Fruit fly (Drosophila melanogaster) whole organism, embryonic: Measurements from ENCODE around the gene fiz.
A peak's percentile ranks its signal among the peaks of the same experiment; 100 is the strongest.

Source experiments
- Bgb ChIP-seq: fragments of 200-800 bp; sonication (Bioruptor generic); IDR thresholded peaks from 2 replicates; pipeline ENCODE4 v1.3.6; 2022; ENCODE audit warnings: missing biosample characterization, missing genetic modification characterization; ENCODE audit not compliant: partially characterized antibody
- CG10267 ChIP-seq: fragments of 200-800 bp; sonication (Bioruptor generic); optimal IDR thresholded peaks from 2 replicates; lab custom pipeline; 2018; ENCODE audit warnings: missing biosample characterization, mild to moderate bottlenecking, missing genetic modification characterization, moderate library complexity
- CG11560 ChIP-seq: fragments of 200-800 bp; sonication (Bioruptor generic); IDR thresholded peaks from 3 replicates; pipeline ENCODE4 v1.3.6; 2022; ENCODE audit warnings: missing biosample characterization, missing genetic modification characterization
- CG11723 ChIP-seq: fragments of 200-800 bp; sonication (Bioruptor generic); optimal IDR thresholded peaks from 2 replicates; lab custom pipeline; 2017; ENCODE audit warnings: missing biosample characterization, mild to moderate bottlenecking, missing genetic modification characterization
- CG12744 ChIP-seq: fragments of 200-800 bp; sonication (Bioruptor generic); optimal IDR thresholded peaks from 2 replicates; lab custom pipeline; 2016; ENCODE audit warnings: missing biosample characterization, missing genetic modification characterization
- CG13775 ChIP-seq: fragments of 200-800 bp; sonication (Bioruptor generic); optimal IDR thresholded peaks from 3 replicates; lab custom pipeline; 2017; ENCODE audit warnings: missing biosample characterization, mild to moderate bottlenecking, missing genetic modification characterization
- CG14710 ChIP-seq: fragments of 200-800 bp; sonication (Bioruptor generic); optimal IDR thresholded peaks from 3 replicates; lab custom pipeline; 2019; ENCODE audit warnings: missing biosample characterization, mild to moderate bottlenecking, missing genetic modification characterization, moderate library complexity
- CG15601 ChIP-seq: fragments of 200-800 bp; sonication (Bioruptor generic); optimal IDR thresholded peaks from 3 replicates; lab custom pipeline; 2019; ENCODE audit warnings: missing biosample characterization, mild to moderate bottlenecking, missing genetic modification characterization, moderate library complexity
- CG16813 ChIP-seq: fragments of 200-800 bp; sonication (Bioruptor generic); IDR thresholded peaks from 3 replicates; pipeline ENCODE4 v1.3.6; 2022; ENCODE audit warnings: missing biosample characterization, missing genetic modification characterization; ENCODE audit not compliant: partially characterized antibody
- CG2120 ChIP-seq: fragments of 200-800 bp; sonication (Bioruptor generic); optimal IDR thresholded peaks from 3 replicates; lab custom pipeline; 2016; ENCODE audit warnings: missing biosample characterization, missing genetic modification characterization
- CG2712 ChIP-seq: fragments of 200-800 bp; optimal IDR thresholded peaks from 3 replicates; lab custom pipeline; 2019; ENCODE audit warnings: missing biosample characterization, mild to moderate bottlenecking, missing genetic modification characterization, moderate library complexity
- CG2875 ChIP-seq: fragments of 200-800 bp; sonication (Bioruptor generic); optimal IDR thresholded peaks from 2 replicates; lab custom pipeline; 2017; ENCODE audit warnings: missing biosample characterization, mild to moderate bottlenecking, missing genetic modification characterization, missing genetic modification reagents
- CG3281 ChIP-seq: fragments of 200-800 bp; sonication (Bioruptor generic); optimal IDR thresholded peaks from 3 replicates; lab custom pipeline; 2017; ENCODE audit warnings: missing biosample characterization, mild to moderate bottlenecking, missing genetic modification characterization
- CG3726 ChIP-seq: fragments of 200-800 bp; sonication (Bioruptor generic); IDR thresholded peaks from 3 replicates; pipeline ENCODE4, ENCODE4 v1.3.6; 2022; ENCODE audit warnings: missing biosample characterization, missing genetic modification characterization
- CG4282 ChIP-seq: fragments of 200-800 bp; sonication (Bioruptor generic); optimal IDR thresholded peaks from 2 replicates; lab custom pipeline; 2016; ENCODE audit warnings: missing biosample characterization, missing genetic modification characterization
- CG6254 ChIP-seq: fragments of 200-800 bp; sonication (Bioruptor generic); optimal IDR thresholded peaks from 3 replicates; lab custom pipeline; 2017; ENCODE audit warnings: mild to moderate bottlenecking, missing biosample characterization, missing genetic modification reagents, missing genetic modification characterization
- CG6683 ChIP-seq: fragments of 200-800 bp; sonication (Bioruptor generic); optimal IDR thresholded peaks from 2 replicates; lab custom pipeline; 2017; ENCODE audit warnings: missing biosample characterization, mild to moderate bottlenecking, missing genetic modification characterization, missing genetic modification reagents
- CG6765 ChIP-seq: fragments of 200-800 bp; sonication (Bioruptor generic); optimal IDR thresholded peaks from 3 replicates; lab custom pipeline; 2017; ENCODE audit warnings: missing biosample characterization, mild to moderate bottlenecking, missing genetic modification characterization
- CG6791 ChIP-seq: fragments of 200-800 bp; sonication (Bioruptor generic); IDR thresholded peaks from 3 replicates; pipeline ENCODE4 v1.3.6; 2022; ENCODE audit warnings: missing biosample characterization, missing genetic modification characterization; ENCODE audit not compliant: partially characterized antibody
- CG7556 ChIP-seq: fragments of 200-800 bp; sonication (Bioruptor generic); optimal IDR thresholded peaks from 2 replicates; lab custom pipeline; 2017; ENCODE audit warnings: missing biosample characterization, mild to moderate bottlenecking, missing genetic modification characterization
- CG9817 ChIP-seq: fragments of 200-800 bp; sonication (Bioruptor generic); optimal IDR thresholded peaks from 2 replicates; lab custom pipeline; 2018; ENCODE audit warnings: missing biosample characterization, mild to moderate bottlenecking, missing genetic modification characterization, moderate library complexity
- CTCF ChIP-seq: fragments of 200-800 bp; sonication (Bioruptor generic); optimal IDR thresholded peaks from 2 replicates; lab custom pipeline; 2017; ENCODE audit warnings: missing biosample characterization, mild to moderate bottlenecking, missing genetic modification characterization, moderate library complexity
- Dbx ChIP-seq: fragments of 200-800 bp; sonication (Bioruptor generic); IDR thresholded peaks from 3 replicates; pipeline ENCODE4 v1.3.6; 2022; ENCODE audit warnings: missing biosample characterization, missing genetic modification characterization
- Elba2 ChIP-seq: fragments of 200-800 bp; sonication (Bioruptor generic); optimal IDR thresholded peaks from 3 replicates; lab custom pipeline; 2016; ENCODE audit warnings: missing biosample characterization, missing genetic modification characterization
- Kr ChIP-seq: fragments of 200-800 bp; sonication (Bioruptor generic); optimal IDR thresholded peaks from 2 replicates; lab custom pipeline; 2017; ENCODE audit warnings: missing biosample characterization, mild to moderate bottlenecking, missing genetic modification characterization
- Mes4 ChIP-seq: fragments of 200-800 bp; sonication (Bioruptor generic); optimal IDR thresholded peaks from 2 replicates; lab custom pipeline; 2016; ENCODE audit warnings: missing biosample characterization, missing genetic modification characterization
- Sin3A ChIP-seq: fragments of >200 bp; optimal IDR thresholded peaks from 2 replicates; lab custom pipeline; 2018
- az2 ChIP-seq: fragments of 200-800 bp; sonication (Bioruptor generic); optimal IDR thresholded peaks from 3 replicates; lab custom pipeline; 2016; ENCODE audit warnings: missing biosample characterization, missing genetic modification characterization
- bab2 ChIP-seq: fragments of 200-800 bp; sonication (Bioruptor generic); optimal IDR thresholded peaks from 2 replicates; lab custom pipeline; 2016; ENCODE audit warnings: missing biosample characterization, missing genetic modification characterization
- bowl ChIP-seq: fragments of 200-800 bp; sonication (Bioruptor generic); IDR thresholded peaks from 2 replicates; pipeline ENCODE4 v1.3.6; 2022; ENCODE audit warnings: missing biosample characterization, missing genetic modification characterization
- cas ChIP-seq: fragments of 200-800 bp; sonication (Bioruptor generic); IDR thresholded peaks from 2 replicates; pipeline ENCODE4 v1.3.6; 2022; ENCODE audit warnings: missing biosample characterization, missing genetic modification characterization
- cato ChIP-seq: fragments of 200-800 bp; sonication (Bioruptor generic); optimal IDR thresholded peaks from 2 replicates; lab custom pipeline; 2016; ENCODE audit warnings: missing biosample characterization, missing genetic modification characterization, borderline replicate concordance
- dati ChIP-seq: fragments of 200-800 bp; sonication (Bioruptor generic); IDR thresholded peaks from 2 replicates; pipeline ENCODE4 v1.3.6; 2022; ENCODE audit warnings: missing biosample characterization, missing genetic modification characterization
- fd96Cb ChIP-seq: fragments of 200-800 bp; sonication (Bioruptor generic); optimal IDR thresholded peaks from 2 replicates; lab custom pipeline; 2018; ENCODE audit warnings: missing biosample characterization, mild to moderate bottlenecking, missing genetic modification characterization, moderate library complexity
- gcm ChIP-seq: fragments of 200-800 bp; sonication (Bioruptor generic); optimal IDR thresholded peaks from 2 replicates; lab custom pipeline; 2019; ENCODE audit warnings: missing biosample characterization, mild to moderate bottlenecking, missing genetic modification characterization, moderate library complexity
- ham ChIP-seq: fragments of 200-800 bp; sonication (Bioruptor generic); IDR thresholded peaks from 2 replicates; pipeline ENCODE4 v1.3.6; 2022; ENCODE audit warnings: missing biosample characterization, missing genetic modification characterization
- hkb ChIP-seq, 2 experiments: fragments of 200-800 bp in 1 of 2; fragments of >200 bp in 1 of 2; sonication (Bioruptor generic) in 1 of 2; IDR thresholded peaks in 1 of 2; optimal IDR thresholded peaks in 1 of 2; 2 replicates each; pipeline versions ENCODE4 v1.3.6 to Lab custom; 2017 to 2022; ENCODE audit warnings: missing biosample characterization in 1 of 2, missing genetic modification characterization in 1 of 2
- klu ChIP-seq: fragments of 200-800 bp; sonication (Bioruptor generic); IDR thresholded peaks from 2 replicates; pipeline ENCODE4 v1.3.6; 2022; ENCODE audit warnings: missing biosample characterization, missing genetic modification characterization
- lab ChIP-seq: fragments of 200-800 bp; sonication (Bioruptor generic); optimal IDR thresholded peaks from 3 replicates; lab custom pipeline; 2017; ENCODE audit warnings: missing biosample characterization, missing genetic modification characterization, mild to moderate bottlenecking, moderate library complexity, missing genetic modification reagents
- lmd ChIP-seq: fragments of 200-800 bp; sonication (Bioruptor generic); IDR thresholded peaks from 2 replicates; pipeline ENCODE4 v1.3.6; 2022; ENCODE audit warnings: missing biosample characterization, missing genetic modification characterization
- onecut ChIP-seq: fragments of 200-800 bp; sonication (Bioruptor generic); IDR thresholded peaks from 2 replicates; pipeline ENCODE4 v1.3.6; 2022; ENCODE audit warnings: missing biosample characterization, missing genetic modification characterization
- pb ChIP-seq: fragments of 200-800 bp; sonication (Bioruptor generic); optimal IDR thresholded peaks from 3 replicates; lab custom pipeline; 2016; ENCODE audit warnings: missing biosample characterization, missing genetic modification characterization
- prd ChIP-seq, 3 experiments: fragments of >200 bp in 2 of 3; fragments of 200-800 bp in 1 of 3; sonication (Bioruptor generic) in 1 of 3; optimal IDR thresholded peaks in 2 of 3; IDR thresholded peaks in 1 of 3; 2 replicates in 2 of 3; 3 replicates in 1 of 3; pipeline versions ENCODE4 v1.3.6 to Lab custom; 2017 to 2022; ENCODE audit warnings: missing biosample characterization in 1 of 3, missing genetic modification characterization in 1 of 3
- row ChIP-seq: fragments of 200-800 bp; sonication (Bioruptor generic); IDR thresholded peaks from 3 replicates; pipeline ENCODE4 v1.3.6; 2022; ENCODE audit warnings: missing biosample characterization, missing genetic modification characterization
- run ChIP-seq: fragments of 200-800 bp; sonication (Bioruptor generic); optimal IDR thresholded peaks from 3 replicates; lab custom pipeline; 2018; ENCODE audit warnings: missing biosample characterization, mild to moderate bottlenecking, missing genetic modification characterization
- sd ChIP-seq: fragments of 200-800 bp; sonication (Bioruptor generic); optimal IDR thresholded peaks from 3 replicates; lab custom pipeline; 2018; ENCODE audit warnings: missing biosample characterization, mild to moderate bottlenecking, missing genetic modification characterization, moderate library complexity
- ssp ChIP-seq: fragments of 200-800 bp; sonication (Bioruptor generic); IDR thresholded peaks from 2 replicates; pipeline ENCODE4 v1.3.6; 2022; ENCODE audit warnings: missing biosample characterization, missing genetic modification characterization
- stwl ChIP-seq: fragments of 200-800 bp; sonication (Bioruptor generic); optimal IDR thresholded peaks from 3 replicates; lab custom pipeline; 2018; ENCODE audit warnings: missing biosample characterization, mild to moderate bottlenecking, missing genetic modification characterization, moderate library complexity
- twi ChIP-seq: fragments of 200-800 bp; optimal IDR thresholded peaks from 2 replicates; lab custom pipeline; 2019; ENCODE audit warnings: missing biosample characterization, mild to moderate bottlenecking, missing genetic modification characterization, moderate library complexity
- usp ChIP-seq: fragments of >200 bp; optimal IDR thresholded peaks from 2 replicates; lab custom pipeline; 2017; ENCODE audit warnings: missing biosample characterization, missing genetic modification characterization
- wek ChIP-seq: fragments of 200-800 bp; sonication (Bioruptor generic); optimal IDR thresholded peaks from 3 replicates; lab custom pipeline; 2018; ENCODE audit warnings: missing biosample characterization, mild to moderate bottlenecking, missing genetic modification characterization, moderate library complexity

fiz gene

DNA sequence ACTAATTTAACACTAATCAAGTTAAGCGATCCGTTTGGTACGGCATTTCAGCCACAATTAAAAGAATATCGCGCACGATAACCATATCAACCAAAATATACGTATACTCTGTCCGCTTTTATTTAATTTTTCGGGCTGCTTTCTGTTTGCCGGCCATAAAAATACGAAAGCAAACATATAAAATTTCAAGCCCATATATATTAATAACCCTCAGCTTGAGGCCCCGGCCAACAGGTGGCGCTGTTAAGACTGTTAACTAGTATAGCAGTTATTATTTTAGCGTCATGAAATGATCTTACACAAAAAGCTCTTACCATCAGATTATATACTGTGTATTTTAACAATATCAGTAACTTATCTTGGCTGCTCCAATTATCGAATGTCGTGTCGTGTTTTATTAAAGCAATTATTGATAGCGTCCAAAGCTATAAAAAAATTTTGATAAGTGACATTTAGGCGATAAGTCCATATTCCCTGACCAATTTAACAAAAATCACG is 9.3 kb upstream of the fiz start, which contains the start of gene Eo (continued):
- TF ChIP-seq CG4282 (GFP tag; lab: Kevin White, UChicago) (no peak), CG16813 (GFP tag; lab: Robert Waterston, UW) (no peak), CG3726 (GFP tag; lab: Robert Waterston, UW) (no peak), usp (GFP tag; lab: Kevin White, UChicago) (no peak), Kr (GFP tag; lab: Kevin White, UChicago) (no peak), Mes4 (GFP tag; lab: Kevin White, UChicago) (no peak), cato (GFP tag; lab: Kevin White, UChicago) (no peak), lab (GFP tag; lab: Kevin White, UChicago) (peak; percentile 28), CG6791 (GFP tag; lab: Robert Waterston, UW) (no peak), CG15601 (tag; lab: Kevin White, UChicago) (peak; percentile 22), Elba2 (GFP tag; lab: Kevin White, UChicago) (no peak), CTCF (GFP tag; lab: Kevin White, UChicago) (peak; percentile 90), Sin3A (lab: Kevin White, UChicago) (no peak), CG9817 (no peak), wek (GFP tag; lab: Kevin White, UChicago) (no peak), CG6254 (no peak), gcm (GFP tag; lab: Kevin White, UChicago) (peak; percentile 15), lmd (GFP tag; lab: Robert Waterston, UW) (no peak), bowl (GFP tag; lab: Robert Waterston, UW) (no peak), az2 (no peak), klu (no peak), CG13775 (GFP tag; lab: Kevin White, UChicago) (no peak), stwl (tag; lab: Kevin White, UChicago) (peak; percentile 21), CG6765 (no peak), CG2712 (no peak), cas (GFP tag; lab: Robert Waterston, UW) (no peak), bab2 (GFP tag; lab: Kevin White, UChicago) (no peak), CG11560 (tag; lab: Robert Waterston, UW) (no peak), row (GFP tag; lab: Robert Waterston, UW) (no peak), CG10267 (tag; lab: Kevin White, UChicago) (no peak), run (tag; lab: Kevin White, UChicago) (no peak), CG11723 (GFP tag; lab: Kevin White, UChicago) (no peak), ssp (GFP tag; lab: Robert Waterston, UW) (no peak), hkb (optimal IDR thresholded peaks at IDR 0.05; lab: Kevin White, UChicago) (no peak), hkb (GFP tag; IDR thresholded peaks at IDR 0.05; lab: Robert Waterston, UW) (no peak), sd (tag; lab: Kevin White, UChicago) (peak; percentile 14), CG14710 (tag; lab: Kevin White, UChicago) (no peak), CG3281 (no peak), onecut (GFP tag; lab: Robert Waterston, UW) (no peak), CG12744 (GFP tag; lab: Kevin White, UChicago) (no peak), CG7556 (GFP tag; lab: Kevin White, UChicago) (no peak), Bgb (no peak), CG2120 (no peak), dati (GFP tag; lab: Robert Waterston, UW) (no peak), pb (no peak), CG6683 (GFP tag; lab: Kevin White, UChicago) (no peak), ham (GFP tag; lab: Robert Waterston, UW) (no peak), fd96Cb (tag; lab: Kevin White, UChicago) (no peak), Dbx (GFP tag; lab: Robert Waterston, UW) (no peak), CG2875 (GFP tag; lab: Kevin White, UChicago) (no peak), prd (optimal IDR thresholded peaks at IDR 0.05; lab: Kevin White, UChicago) (no peak), prd (GFP tag; IDR thresholded peaks at IDR 0.05; lab: Robert Waterston, UW) (no peak), twi (tag; lab: Kevin White, UChicago) (no peak)
